Fruit fly (Drosophila melanogaster): ENCODE results near the gene CG10413.

CG10413 gene

dm6 chr2L:18604986-18605385 lies at the start of gene CG10413:
Gene CG10413, minus strand, starts transcription at chr2L:18605249.
- TF ChIP-seq pan (optimal IDR thresholded peaks at IDR 0.05) (no peak), EcR (GFP tag; optimal IDR thresholded peaks at IDR 0.05) (no peak), usp (GFP tag; optimal IDR thresholded peaks at IDR 0.05) (no peak)

- TF ChIP-seq pan (optimal IDR thresholded peaks at IDR 0.05) (peak; percentile 80), usp (GFP tag; optimal IDR thresholded peaks at IDR 0.05) (no peak)
Observed at dm6 chr2L:18653328-18653675, 48.3 kb upstream of the CG10413 start.

- TF ChIP-seq Dll (optimal IDR thresholded peaks at IDR 0.05): no peak
- TF ChIP-seq EcR (GFP tag; optimal IDR thresholded peaks at IDR 0.05): no peak
- no peak for TF ChIP-seq pan (optimal IDR thresholded peaks at IDR 0.05)
- no peak for TF ChIP-seq usp (GFP tag; optimal IDR thresholded peaks at IDR 0.05)
- no peak for TF ChIP-seq CG8478 (optimal IDR thresholded peaks at IDR 0.05)
- TF ChIP-seq psq (optimal IDR thresholded peaks at IDR 0.05): no peak
Observed at dm6 chr2L:18652663-18653327, 47.7 kb upstream of the CG10413 start, which contains the start of gene Cyp310a1. Gene Cyp310a1, minus strand, starts transcription at chr2L:18653010.

dm6 chr2L:18647857-18648652 lies 43.0 kb upstream of the CG10413 start:
- no peak for TF ChIP-seq Dll (optimal IDR thresholded peaks at IDR 0.05)
- TF ChIP-seq psq (optimal IDR thresholded peaks at IDR 0.05): no peak
- TF ChIP-seq usp (GFP tag; optimal IDR thresholded peaks at IDR 0.05): no peak
- no peak for TF ChIP-seq CG8478 (optimal IDR thresholded peaks at IDR 0.05)

dm6 chr2L:18645468-18645867 lies 40.4 kb upstream of the CG10413 start:
- TF ChIP-seq Dll (optimal IDR thresholded peaks at IDR 0.05): no peak
- TF ChIP-seq psq (optimal IDR thresholded peaks at IDR 0.05): no peak
- peak; percentile 63 for TF ChIP-seq pan (optimal IDR thresholded peaks at IDR 0.05)
- TF ChIP-seq usp (GFP tag; optimal IDR thresholded peaks at IDR 0.05): no peak

- no peak for TF ChIP-seq CG8478 (optimal IDR thresholded peaks at IDR 0.05)
Observed at dm6 chr2L:18641087-18641486, 36.0 kb upstream of the CG10413 start.

dm6 chr2L:18638945-18639344 lies 33.9 kb upstream of the CG10413 start:
- TF ChIP-seq usp (GFP tag; optimal IDR thresholded peaks at IDR 0.05): no peak
- no peak for TF ChIP-seq psq (optimal IDR thresholded peaks at IDR 0.05)
- no peak for TF ChIP-seq EcR (GFP tag; optimal IDR thresholded peaks at IDR 0.05)
- TF ChIP-seq CG8478 (optimal IDR thresholded peaks at IDR 0.05): no peak
- no peak for TF ChIP-seq pan (optimal IDR thresholded peaks at IDR 0.05)
- no peak for TF ChIP-seq Dll (optimal IDR thresholded peaks at IDR 0.05)

- TF ChIP-seq Dll (optimal IDR thresholded peaks at IDR 0.05) (no peak), psq (optimal IDR thresholded peaks at IDR 0.05) (no peak), usp (GFP tag; optimal IDR thresholded peaks at IDR 0.05) (no peak), CG8478 (optimal IDR thresholded peaks at IDR 0.05) (no peak), EcR (GFP tag; optimal IDR thresholded peaks at IDR 0.05) (no peak), pan (optimal IDR thresholded peaks at IDR 0.05) (no peak)
Observed at dm6 chr2L:18632389-18632788, 27.3 kb upstream of the CG10413 start.

dm6 chr2L:18630611-18631221 lies 25.7 kb upstream of the CG10413 start:
- TF ChIP-seq pan (optimal IDR thresholded peaks at IDR 0.05): no peak
- no peak for TF ChIP-seq Dll (optimal IDR thresholded peaks at IDR 0.05)
- TF ChIP-seq EcR (GFP tag; optimal IDR thresholded peaks at IDR 0.05): no peak
- no peak for TF ChIP-seq psq (optimal IDR thresholded peaks at IDR 0.05)
- no peak for TF ChIP-seq CG8478 (optimal IDR thresholded peaks at IDR 0.05)
- TF ChIP-seq usp (GFP tag; optimal IDR thresholded peaks at IDR 0.05): no peak

dm6 chr2L:18629144-18629543 lies 24.1 kb upstream of the CG10413 start:
- TF ChIP-seq EcR (GFP tag; optimal IDR thresholded peaks at IDR 0.05) (peak in 1 of 2 experiments; percentile 8), CG8478 (optimal IDR thresholded peaks at IDR 0.05) (no peak)

dm6 chr2L:18628104-18628503 lies 23.1 kb upstream of the CG10413 start:
- no peak for TF ChIP-seq psq (optimal IDR thresholded peaks at IDR 0.05)
- TF ChIP-seq EcR (GFP tag; optimal IDR thresholded peaks at IDR 0.05): no peak
- TF ChIP-seq usp (GFP tag; optimal IDR thresholded peaks at IDR 0.05): no peak
- no peak for TF ChIP-seq Dll (optimal IDR thresholded peaks at IDR 0.05)
- TF ChIP-seq CG8478 (optimal IDR thresholded peaks at IDR 0.05): no peak
- TF ChIP-seq pan (optimal IDR thresholded peaks at IDR 0.05): no peak

- no peak for TF ChIP-seq usp (GFP tag; optimal IDR thresholded peaks at IDR 0.05)
- TF ChIP-seq psq (optimal IDR thresholded peaks at IDR 0.05): no peak
- no peak for TF ChIP-seq pan (optimal IDR thresholded peaks at IDR 0.05)
- TF ChIP-seq Dll (optimal IDR thresholded peaks at IDR 0.05): no peak
- TF ChIP-seq EcR (GFP tag; optimal IDR thresholded peaks at IDR 0.05): no peak
- TF ChIP-seq CG8478 (optimal IDR thresholded peaks at IDR 0.05): no peak
Observed at dm6 chr2L:18626987-18627386, 21.9 kb upstream of the CG10413 start.

dm6 chr2L:18625470-18625869 lies 20.4 kb upstream of the CG10413 start:
- TF ChIP-seq Dll (optimal IDR thresholded peaks at IDR 0.05) (no peak), usp (GFP tag; optimal IDR thresholded peaks at IDR 0.05) (no peak), psq (optimal IDR thresholded peaks at IDR 0.05) (no peak), CG8478 (optimal IDR thresholded peaks at IDR 0.05) (no peak), pan (optimal IDR thresholded peaks at IDR 0.05) (no peak), EcR (GFP tag; optimal IDR thresholded peaks at IDR 0.05) (no peak)
